Worm (Caenorhabditis elegans) whole organism, young adult: ENCODE data around the gene catp-6.

Experiments used
- F37B4.10 ChIP-seq: fragments of 200-800 bp; sonication (Bioruptor generic); IDR thresholded peaks from 2 replicates; pipeline ENCODE4 v1.3.6; 2022; ENCODE audit warnings: missing genetic modification characterization, missing compliant biosample characterization
- bed-1 ChIP-seq: fragments of 200-800 bp; sonication (Bioruptor generic); IDR thresholded peaks from 2 replicates; pipeline ENCODE4 v1.3.6; 2022; ENCODE audit warnings: missing genetic modification reagents, missing genetic modification characterization, missing compliant biosample characterization
- die-1 ChIP-seq: sonication (generic microtip); optimal IDR thresholded peaks from 2 replicates; lab custom pipeline; 2016; ENCODE audit warnings: missing genotype, mild to moderate bottlenecking, missing genetic modification characterization, missing compliant biosample characterization
- ets-4 ChIP-seq: fragments of 200-800 bp; sonication (Bioruptor generic); optimal IDR thresholded peaks from 2 replicates; lab custom pipeline; 2018; ENCODE audit warnings: mild to moderate bottlenecking, missing genetic modification characterization, missing compliant biosample characterization
- lin-35 ChIP-seq, 3 experiments: fragments of 150-350 bp in 2 of 3; sonication (generic microtip) in 1 of 3; optimal IDR thresholded peaks; 2 replicates each; lab custom pipeline; 2014 to 2018; ENCODE audit warnings: missing biosample characterization in 3 of 3, missing genetic modification characterization in 3 of 3, missing genetic modification reagents in 3 of 3
- lsl-1 ChIP-seq: fragments of 200-800 bp; sonication (Bioruptor generic); optimal IDR thresholded peaks from 2 replicates; lab custom pipeline; 2018; ENCODE audit warnings: mild to moderate bottlenecking, missing genetic modification characterization, moderate library complexity, missing compliant biosample characterization
- madf-6 ChIP-seq: fragments of 200-800 bp; sonication (Bioruptor generic); IDR thresholded peaks from 2 replicates; pipeline ENCODE4 v1.3.6; 2022; ENCODE audit warnings: missing genetic modification reagents, missing genetic modification characterization, missing compliant biosample characterization
- somi-1 ChIP-seq: fragments of 200-800 bp; sonication (Bioruptor generic); optimal IDR thresholded peaks from 2 replicates; lab custom pipeline; 2018; ENCODE audit warnings: mild to moderate bottlenecking, missing genetic modification characterization, missing compliant biosample characterization
- ztf-18 ChIP-seq: sonication (generic microtip); optimal IDR thresholded peaks from 2 replicates; lab custom pipeline; 2016; ENCODE audit warnings: missing genotype, mild to moderate bottlenecking, missing genetic modification characterization, missing compliant biosample characterization

DNA sequence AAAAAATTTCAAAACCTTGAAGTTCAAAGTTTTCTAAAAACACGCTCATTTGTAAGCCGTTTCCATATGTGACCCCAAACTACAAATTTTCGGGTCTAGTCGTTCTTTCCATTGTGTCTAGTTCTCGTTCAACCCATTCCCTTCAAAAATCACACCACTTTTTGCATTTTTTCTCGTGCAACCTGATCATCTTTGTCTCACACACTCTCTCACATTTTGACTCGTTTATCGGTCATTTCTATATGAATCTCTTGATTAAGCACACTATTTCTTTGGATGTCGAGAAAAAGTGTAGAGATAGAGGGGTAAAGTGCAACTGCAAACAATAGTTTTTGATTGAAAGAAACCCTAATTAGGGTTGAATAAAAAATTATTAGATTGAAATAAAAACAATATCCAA, 20.8 kb downstream of the catp-6 start:
- no peak for TF ChIP-seq bed-1
- TF ChIP-seq ztf-18 (tag; lab: Kevin White, UChicago) = no peak
- TF ChIP-seq somi-1 (GFP tag; lab: Kevin White, UChicago) = no peak
- no peak for TF ChIP-seq lsl-1 (GFP tag; lab: Kevin White, UChicago)
- TF ChIP-seq die-1 (tag; lab: Kevin White, UChicago) = no peak
- TF ChIP-seq madf-6 = no peak
- no peak for TF ChIP-seq lin-35 (GFP tag; optimal IDR thresholded peaks at IDR 0.05; lab: Kevin White, UChicago)
- peak; percentile 35 for TF ChIP-seq ets-4 (GFP tag; lab: Kevin White, UChicago)
- no peak for TF ChIP-seq F37B4.10 (GFP tag; lab: Robert Waterston, UW)
